Fruit fly (Drosophila melanogaster): Measurements from ENCODE around the gene Nup37.

Nup37 gene

DNA sequence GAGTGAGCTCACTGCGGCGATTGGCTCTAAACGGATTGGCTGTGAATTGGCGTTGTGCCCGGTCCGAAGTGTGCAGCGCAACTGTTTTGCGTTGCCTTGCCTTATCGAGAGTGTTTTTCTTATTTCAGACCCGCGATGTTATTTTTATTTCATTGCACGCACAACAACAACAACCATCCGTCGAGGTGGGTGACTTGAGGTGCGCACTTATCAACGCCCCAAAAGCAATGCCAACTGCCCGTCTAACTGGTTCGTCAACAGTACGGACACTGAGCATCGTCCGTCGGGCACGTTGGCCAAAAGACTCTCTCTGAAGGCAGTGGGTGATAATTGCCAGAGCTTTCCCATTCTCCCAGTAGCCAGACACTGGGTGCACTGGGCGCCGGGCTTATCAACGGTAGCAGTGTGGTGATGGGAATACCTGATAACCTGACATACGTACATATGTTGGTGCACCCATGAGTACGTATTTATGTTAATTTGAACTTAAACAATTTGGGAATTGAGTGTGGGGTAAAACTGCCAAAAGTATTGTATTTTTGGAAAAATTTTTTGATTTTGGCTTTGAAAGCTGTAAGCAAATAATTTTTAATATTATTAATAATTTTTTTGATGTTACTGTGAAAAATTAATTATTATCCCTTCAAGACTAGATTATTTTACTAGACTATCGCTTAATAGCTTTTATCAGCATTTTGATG is 48.0 kb downstream of the Nup37 start, which contains the start of gene CG31102 (continued):
- TF ChIP-seq Hr38 (GFP tag; optimal IDR thresholded peaks at IDR 0.05): no peak

- no peak for TF ChIP-seq CG4318 (GFP tag; optimal IDR thresholded peaks at IDR 0.05)
- TF ChIP-seq topi (GFP tag; optimal IDR thresholded peaks at IDR 0.05): no peak
- TF ChIP-seq CG11762 (GFP tag; optimal IDR thresholded peaks at IDR 0.05; ENCODE audit: insufficient read depth): no peak
- TF ChIP-seq CG3032 (tag; optimal IDR thresholded peaks at IDR 0.05): no peak
- TF ChIP-seq CG34406 (GFP tag; optimal IDR thresholded peaks at IDR 0.05): no peak
- TF ChIP-seq CG8319 (GFP tag; optimal IDR thresholded peaks at IDR 0.05): no peak
- no peak for TF ChIP-seq Sox102F (GFP tag; optimal IDR thresholded peaks at IDR 0.05)
Measured at dm6 chr3R:25297678-25298077, 50.2 kb downstream of the Nup37 start, which contains the start of gene CG31097. TSS of gene CG31097 (minus strand) at chr3R:25297778.
